Fruit fly (Drosophila melanogaster) S2 (cell line): Measurements from ENCODE around the gene CG32263.

ENCODE experiments used
- CG8478 ChIP-seq: fragments of >200 bp; optimal IDR thresholded peaks from 2 replicates; lab custom pipeline; 2018
- CTCF ChIP-seq, 2 experiments: fragments of >200 bp; optimal IDR thresholded peaks; 2 replicates each; lab custom pipeline; 2018

DNA sequence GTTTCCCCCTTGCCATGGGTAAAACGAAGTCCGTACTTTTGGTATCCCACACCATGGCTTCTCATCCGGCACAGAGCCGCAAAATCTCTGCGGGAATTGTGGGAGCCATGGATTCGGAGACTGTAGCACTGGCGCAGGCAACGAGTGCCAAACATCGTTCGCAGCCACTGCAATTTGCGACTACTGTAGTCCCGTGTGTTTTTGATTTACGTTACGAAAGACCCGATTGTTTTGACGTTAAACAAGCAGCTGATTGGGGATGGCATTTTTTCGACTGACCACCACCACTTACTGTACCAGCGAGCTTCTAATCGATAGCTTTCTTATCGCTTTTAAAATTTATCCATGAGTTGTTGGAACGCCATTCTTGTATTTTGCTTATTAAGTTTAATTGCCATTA, 971 bp downstream of the CG32263 start, which contains the start of gene CG32262:
- TF ChIP-seq CTCF (optimal IDR thresholded peaks at IDR 0.05; lab: Kevin White, UChicago) (no peak), CG8478 (lab: Kevin White, UChicago) (no peak)
